Worm (Caenorhabditis elegans) whole organism, L3 larva: ENCODE results near the gene B0432.10.

Experiments used
- ceh-16 ChIP-seq: sonication (generic microtip); optimal IDR thresholded peaks from 2 replicates; lab custom pipeline; 2017; ENCODE audit warnings: missing biosample characterization, missing genetic modification characterization
- ceh-9 ChIP-seq: sonication (generic microtip); optimal IDR thresholded peaks from 2 replicates; lab custom pipeline; 2018; ENCODE audit warnings: missing biosample characterization, missing genetic modification characterization
- egl-27 ChIP-seq: sonication (generic microtip); optimal IDR thresholded peaks from 4 replicates; lab custom pipeline; 2017; ENCODE audit warnings: missing biosample characterization, missing genetic modification reagents, missing genetic modification characterization
- fkh-10 ChIP-seq: sonication (generic microtip); optimal IDR thresholded peaks from 2 replicates; lab custom pipeline; 2017; ENCODE audit warnings: missing biosample characterization, missing genetic modification reagents, missing genetic modification characterization
- lsy-12 ChIP-seq: sonication (generic microtip); optimal IDR thresholded peaks from 2 replicates; lab custom pipeline; 2016; ENCODE audit warnings: mild to moderate bottlenecking, missing genetic modification characterization, missing compliant biosample characterization
- nhr-11 ChIP-seq: fragments of 150-350 bp; optimal IDR thresholded peaks from 2 replicates; lab custom pipeline; 2014; ENCODE audit warnings: missing biosample characterization, missing genetic modification characterization
- nhr-12 ChIP-seq: fragments of 150-350 bp; optimal IDR thresholded peaks from 2 replicates; lab custom pipeline; 2014; ENCODE audit warnings: missing biosample characterization, missing genetic modification characterization
- nhr-237 ChIP-seq: fragments of 150-350 bp; optimal IDR thresholded peaks from 2 replicates; lab custom pipeline; 2014; ENCODE audit warnings: missing biosample characterization, missing genetic modification characterization
- nhr-76 ChIP-seq: fragments of 150-350 bp; sonication (generic microtip); optimal IDR thresholded peaks from 5 replicates; lab custom pipeline; 2014; ENCODE audit warnings: missing biosample characterization, missing genetic modification characterization
- skn-1 ChIP-seq: fragments of 150-350 bp; optimal IDR thresholded peaks from 2 replicates; lab custom pipeline; 2014; ENCODE audit warnings: missing biosample characterization, missing genetic modification characterization
- unc-62 ChIP-seq: fragments of 150-350 bp; sonication (generic microtip); optimal IDR thresholded peaks from 4 replicates; lab custom pipeline; 2014; ENCODE audit warnings: missing biosample characterization, missing genetic modification reagents, missing genetic modification characterization

ce11 chrII:283594-283993, 2.5 kb downstream of the B0432.10 start, which contains the start of gene B0432.9:
- TF ChIP-seq unc-62, result no peak
- TF ChIP-seq nhr-11, result no peak
- TF ChIP-seq nhr-237 (tag; lab: Kevin White, UChicago), result no peak
- TF ChIP-seq nhr-76, result no peak
- no peak for TF ChIP-seq egl-27 (tag; lab: Kevin White, UChicago)
- no peak for TF ChIP-seq lsy-12
- TF ChIP-seq fkh-10 (GFP tag; lab: Kevin White, UChicago), result no peak
- no peak for TF ChIP-seq ceh-9 (tag; lab: Kevin White, UChicago)
- TF ChIP-seq ceh-16, result no peak
- TF ChIP-seq skn-1 (tag; lab: Kevin White, UChicago), result no peak
- TF ChIP-seq nhr-12 (tag; lab: Kevin White, UChicago), result no peak
